Fruit fly (Drosophila melanogaster) whole organism: Measurements from ENCODE around the gene ArgRS.

Experiments used
- Dll ChIP-seq: fragments of >200 bp; optimal IDR thresholded peaks from 2 replicates; lab custom pipeline; 2017
- EcR ChIP-seq, 2 experiments: fragments of >200 bp; optimal IDR thresholded peaks; 2 replicates each; lab custom pipeline; 2017; ENCODE audit warnings: missing biosample characterization in 2 of 2, missing genetic modification characterization in 2 of 2, missing genetic modification reagents in 2 of 2
- pan ChIP-seq: fragments of >200 bp; optimal IDR thresholded peaks from 2 replicates; lab custom pipeline; 2017
- psq ChIP-seq: fragments of >200 bp; optimal IDR thresholded peaks from 2 replicates; lab custom pipeline; 2017
- usp ChIP-seq: fragments of >200 bp; optimal IDR thresholded peaks from 2 replicates; lab custom pipeline; 2017; ENCODE audit warnings: missing biosample characterization, missing genetic modification characterization, mixed read lengths

dm6 chrX:15822363-15822762 lies 21.6 kb downstream of the ArgRS start:
- TF ChIP-seq pan (lab: Kevin White, UChicago) (no peak), psq (lab: Kevin White, UChicago) (no peak), EcR (GFP tag; optimal IDR thresholded peaks at IDR 0.05; lab: Kevin White, UChicago) (no peak), Dll (lab: Kevin White, UChicago) (no peak), usp (GFP tag; lab: Kevin White, UChicago) (no peak)
